Fruit fly (Drosophila melanogaster): ENCODE data around the gene PNUTS.

The PNUTS gene

dm6 chr2L:825768-826263 is 44.4 kb upstream of the PNUTS start, which contains the start of the genes CG3862 and dock (continued):
- TF ChIP-seq CG15514 (GFP tag; optimal IDR thresholded peaks at IDR 0.05), result peak; percentile 72
- TF ChIP-seq chn (GFP tag; optimal IDR thresholded peaks at IDR 0.05), result peak; percentile 62
- peak; percentile 50 for TF ChIP-seq CG17829 (tag; optimal IDR thresholded peaks at IDR 0.05)
- no peak for TF ChIP-seq Sox102F (GFP tag; optimal IDR thresholded peaks at IDR 0.05)
- TF ChIP-seq CG8089 (GFP tag; optimal IDR thresholded peaks at IDR 0.05), result peak; percentile 49
- TF ChIP-seq CG30020 (tag; optimal IDR thresholded peaks at IDR 0.05), result peak; percentile 16
- TF ChIP-seq Eip74EF (GFP tag; optimal IDR thresholded peaks at IDR 0.05), result peak in 1 of 2 experiments; percentile 66
- TF ChIP-seq Scr (GFP tag; IDR thresholded peaks at IDR 0.05; ENCODE audit: partially characterized antibody), result peak; percentile 91
- TF ChIP-seq pfk (GFP tag; optimal IDR thresholded peaks at IDR 0.05), result peak; percentile 12
- no peak for TF ChIP-seq cwo (GFP tag; optimal IDR thresholded peaks at IDR 0.05)
- TF ChIP-seq otp (GFP tag; IDR thresholded peaks at IDR 0.05), result no peak
- peak; percentile 56 for TF ChIP-seq mam (GFP tag; optimal IDR thresholded peaks at IDR 0.05)
- TF ChIP-seq sug (tag; optimal IDR thresholded peaks at IDR 0.05), result peak; percentile 56
- no peak for TF ChIP-seq hth (optimal IDR thresholded peaks at IDR 0.05)
- peak; percentile 30; the same call in 1 of the 2 replicates for TF ChIP-seq CG31224 (GFP tag; IDR thresholded peaks at IDR 0.05)
- no peak for TF ChIP-seq Hand (GFP tag; optimal IDR thresholded peaks at IDR 0.05)
- peak; percentile 7 to 28 for TF ChIP-seq chif (GFP tag; optimal IDR thresholded peaks at IDR 0.05)
- peak in 1 of 2 experiments; percentile 20 for TF ChIP-seq Hr78 (GFP tag; optimal IDR thresholded peaks at IDR 0.05)
- peak; percentile 69 for TF ChIP-seq CG8290 (GFP tag; optimal IDR thresholded peaks at IDR 0.05)
- TF ChIP-seq CG8290 (tag; optimal IDR thresholded peaks at IDR 0.05), result peak in 1 of 2 experiments; percentile 84
- no peak for TF ChIP-seq cato (GFP tag; optimal IDR thresholded peaks at IDR 0.05; ENCODE audit: borderline replicate concordance)
- peak; percentile 37 for TF ChIP-seq CG13894 (tag; optimal IDR thresholded peaks at IDR 0.05)
- TF ChIP-seq yki (optimal IDR thresholded peaks at IDR 0.05), result no peak
- no peak for TF ChIP-seq Trl (optimal IDR thresholded peaks at IDR 0.05)
- TF ChIP-seq Trl (GFP tag; optimal IDR thresholded peaks at IDR 0.05), result peak; percentile 59
- peak; percentile 51 for TF ChIP-seq ERR (GFP tag; optimal IDR thresholded peaks at IDR 0.05)
- peak; percentile 39 for TF ChIP-seq gcm (GFP tag; optimal IDR thresholded peaks at IDR 0.05)
- no peak for TF ChIP-seq CG16815 (GFP tag; optimal IDR thresholded peaks at IDR 0.05)
- peak; percentile 30; the same call in 1 of the 2 replicates for TF ChIP-seq Ptx1 (GFP tag; IDR thresholded peaks at IDR 0.05)
- peak; percentile 46 for TF ChIP-seq kay (GFP tag; optimal IDR thresholded peaks at IDR 0.05)
- peak; percentile 43 for TF ChIP-seq CG1233 (GFP tag; optimal IDR thresholded peaks at IDR 0.05)
- TF ChIP-seq psq (GFP tag; optimal IDR thresholded peaks at IDR 0.05), result peak; percentile 25
- TF ChIP-seq CG17359 (tag; optimal IDR thresholded peaks at IDR 0.05), result peak; percentile 45
- peak; percentile 26 for TF ChIP-seq NC2α (GFP tag; optimal IDR thresholded peaks at IDR 0.05)
- peak; percentile 57 for TF ChIP-seq Nf-YC (tag; optimal IDR thresholded peaks at IDR 0.05)
- peak; percentile 52 for TF ChIP-seq vfl (GFP tag; optimal IDR thresholded peaks at IDR 0.05)
- no peak for TF ChIP-seq Mad (GFP tag; optimal IDR thresholded peaks at IDR 0.05)
- peak; percentile 33; the same call in 2 of the 3 replicates for TF ChIP-seq Aef1 (GFP tag; IDR thresholded peaks at IDR 0.05)
- peak; percentile 63 for TF ChIP-seq pum (GFP tag; optimal IDR thresholded peaks at IDR 0.05)
- TF ChIP-seq CG11085 (GFP tag; IDR thresholded peaks at IDR 0.05), result peak; percentile 40; the same call in 1 of the 2 replicates
- TF ChIP-seq unc-4 (GFP tag; IDR thresholded peaks at IDR 0.05; ENCODE audit: partially characterized antibody), result peak; percentile 95
- TF ChIP-seq CG10543 (GFP tag; optimal IDR thresholded peaks at IDR 0.05), result peak; percentile 66
- no peak for TF ChIP-seq CG4404 (GFP tag; IDR thresholded peaks at IDR 0.05)
- TF ChIP-seq pita (GFP tag; optimal IDR thresholded peaks at IDR 0.05), result no peak
- TF ChIP-seq row (GFP tag; IDR thresholded peaks at IDR 0.05), result peak; percentile 45; the same call in 2 of the 3 replicates
- peak; percentile 18 for TF ChIP-seq Fer3 (tag; optimal IDR thresholded peaks at IDR 0.05)
- TF ChIP-seq CG15601 (tag; optimal IDR thresholded peaks at IDR 0.05), result peak; percentile 38
- no peak for TF ChIP-seq CG1832 (GFP tag; optimal IDR thresholded peaks at IDR 0.05)
- TF ChIP-seq CG18476 (GFP tag; optimal IDR thresholded peaks at IDR 0.05), result no peak
- TF ChIP-seq CG14441 (GFP tag; IDR thresholded peaks at IDR 0.05), result no peak

Data from whole organism, embryonic.